Fruit fly (Drosophila melanogaster) whole organism, embryonic: ENCODE measurements around the gene CG33784.

ENCODE experiments used
- Adf1 ChIP-seq: fragments of 200-800 bp; sonication (Bioruptor generic); IDR thresholded peaks from 2 replicates; pipeline ENCODE4 v1.3.6; 2022; ENCODE audit warnings: missing biosample characterization, missing genetic modification characterization
- Aef1 ChIP-seq: fragments of 200-800 bp; sonication (Bioruptor generic); IDR thresholded peaks from 3 replicates; pipeline ENCODE4 v1.3.6; 2022; ENCODE audit warnings: missing biosample characterization, missing genetic modification characterization
- Atf3 ChIP-seq: fragments of 200-800 bp; sonication (Bioruptor generic); optimal IDR thresholded peaks from 3 replicates; lab custom pipeline; 2016; ENCODE audit warnings: missing biosample characterization, missing genetic modification characterization
- Bgb ChIP-seq: fragments of 200-800 bp; sonication (Bioruptor generic); IDR thresholded peaks from 2 replicates; pipeline ENCODE4 v1.3.6; 2022; ENCODE audit warnings: missing biosample characterization, missing genetic modification characterization; ENCODE audit not compliant: partially characterized antibody
- CG10979 ChIP-seq: fragments of 200-800 bp; sonication (Bioruptor generic); optimal IDR thresholded peaks from 2 replicates; lab custom pipeline; 2018; ENCODE audit warnings: missing biosample characterization, mild to moderate bottlenecking, missing genetic modification characterization, moderate library complexity
- CG11247 ChIP-seq: fragments of 200-800 bp; sonication (Bioruptor generic); IDR thresholded peaks from 2 replicates; pipeline ENCODE4 v1.3.6; 2022; ENCODE audit warnings: missing biosample characterization, missing genetic modification characterization
- CG11504 ChIP-seq: fragments of 200-800 bp; sonication (Bioruptor generic); optimal IDR thresholded peaks from 3 replicates; lab custom pipeline; 2019; ENCODE audit warnings: missing biosample characterization, mild to moderate bottlenecking, missing genetic modification characterization, moderate library complexity
- CG14014 ChIP-seq: fragments of 200-800 bp; sonication (Bioruptor generic); IDR thresholded peaks from 2 replicates; pipeline ENCODE4 v1.3.6; 2022; ENCODE audit warnings: missing biosample characterization, missing genetic modification characterization
- CG14965 ChIP-seq: fragments of 200-800 bp; sonication (Bioruptor generic); optimal IDR thresholded peaks from 2 replicates; lab custom pipeline; 2016; ENCODE audit warnings: missing biosample characterization, missing genetic modification characterization, borderline replicate concordance
- CG16863 ChIP-seq: fragments of 200-800 bp; sonication (Bioruptor generic); optimal IDR thresholded peaks from 3 replicates; lab custom pipeline; 2016; ENCODE audit warnings: missing biosample characterization, missing genetic modification characterization
- CG2678 ChIP-seq: fragments of 200-800 bp; sonication (Bioruptor generic); optimal IDR thresholded peaks from 3 replicates; lab custom pipeline; 2019; ENCODE audit warnings: missing biosample characterization, mild to moderate bottlenecking, missing genetic modification characterization, moderate library complexity
- CG2875 ChIP-seq: fragments of 200-800 bp; sonication (Bioruptor generic); optimal IDR thresholded peaks from 2 replicates; lab custom pipeline; 2017; ENCODE audit warnings: missing biosample characterization, mild to moderate bottlenecking, missing genetic modification characterization, missing genetic modification reagents
- CG31441 ChIP-seq: fragments of 200-800 bp; sonication (Bioruptor generic); IDR thresholded peaks from 2 replicates; pipeline ENCODE4 v1.3.6; 2022; ENCODE audit warnings: missing biosample characterization, missing genetic modification characterization
- CG3163 ChIP-seq: fragments of 200-800 bp; sonication (Bioruptor generic); optimal IDR thresholded peaks from 3 replicates; lab custom pipeline; 2016; ENCODE audit warnings: missing biosample characterization, missing genetic modification characterization
- CG34376 ChIP-seq: fragments of 200-800 bp; sonication (Bioruptor generic); optimal IDR thresholded peaks from 2 replicates; lab custom pipeline; 2018; ENCODE audit warnings: missing biosample characterization, mild to moderate bottlenecking, missing genetic modification characterization
- CG4360 ChIP-seq: fragments of 200-800 bp; sonication (Bioruptor generic); IDR thresholded peaks from 2 replicates; pipeline ENCODE4 v1.3.6; 2022; ENCODE audit warnings: missing biosample characterization, missing genetic modification characterization
- CG7786 ChIP-seq: fragments of 200-800 bp; sonication (Bioruptor generic); optimal IDR thresholded peaks from 2 replicates; lab custom pipeline; 2016; ENCODE audit warnings: missing biosample characterization, missing genetic modification characterization
- CG7839 ChIP-seq: fragments of 200-800 bp; sonication (Bioruptor generic); optimal IDR thresholded peaks from 3 replicates; lab custom pipeline; 2018; ENCODE audit warnings: missing biosample characterization, mild to moderate bottlenecking, missing genetic modification characterization, moderate library complexity
- CG9817 ChIP-seq: fragments of 200-800 bp; sonication (Bioruptor generic); optimal IDR thresholded peaks from 2 replicates; lab custom pipeline; 2018; ENCODE audit warnings: missing biosample characterization, mild to moderate bottlenecking, missing genetic modification characterization, moderate library complexity
- CG9932 ChIP-seq: fragments of 200-800 bp; sonication (Bioruptor generic); IDR thresholded peaks from 2 replicates; pipeline ENCODE4 v1.3.6; 2022; ENCODE audit warnings: missing biosample characterization, missing genetic modification characterization
- Camta ChIP-seq: fragments of 200-800 bp; sonication (Bioruptor generic); optimal IDR thresholded peaks from 2 replicates; lab custom pipeline; 2016; ENCODE audit warnings: missing biosample characterization, missing genetic modification characterization
- Fer1 ChIP-seq: fragments of 200-800 bp; sonication (Bioruptor generic); optimal IDR thresholded peaks from 2 replicates; lab custom pipeline; 2017; ENCODE audit warnings: missing biosample characterization, mild to moderate bottlenecking, missing genetic modification characterization
- Fer2 ChIP-seq: fragments of 200-800 bp; sonication (Bioruptor generic); optimal IDR thresholded peaks from 2 replicates; lab custom pipeline; 2018; ENCODE audit warnings: missing biosample characterization, mild to moderate bottlenecking, missing genetic modification characterization, moderate library complexity
- HHEX ChIP-seq: fragments of 200-800 bp; sonication (Bioruptor generic); optimal IDR thresholded peaks from 3 replicates; lab custom pipeline; 2017; ENCODE audit warnings: missing biosample characterization, mild to moderate bottlenecking, missing genetic modification characterization, missing genetic modification reagents
- HLHmδ ChIP-seq: fragments of 200-800 bp; sonication (Bioruptor generic); optimal IDR thresholded peaks from 2 replicates; lab custom pipeline; 2018; ENCODE audit warnings: missing biosample characterization, mild to moderate bottlenecking, missing genetic modification characterization, moderate library complexity
- Hey ChIP-seq: fragments of 200-800 bp; sonication (Bioruptor generic); optimal IDR thresholded peaks from 3 replicates; lab custom pipeline; 2018; ENCODE audit warnings: missing biosample characterization, mild to moderate bottlenecking, missing genetic modification characterization
- Hsf ChIP-seq: fragments of 200-800 bp; sonication (Bioruptor generic); optimal IDR thresholded peaks from 3 replicates; lab custom pipeline; 2016; ENCODE audit warnings: missing biosample characterization, missing genetic modification characterization
- Lhr ChIP-seq: fragments of 200-800 bp; sonication (Bioruptor generic); optimal IDR thresholded peaks from 3 replicates; lab custom pipeline; 2017; ENCODE audit warnings: mild to moderate bottlenecking, missing biosample characterization, missing genetic modification reagents, missing genetic modification characterization
- Med ChIP-seq: fragments of 200-800 bp; sonication (Bioruptor generic); peaks from one replicate; lab custom pipeline; 2016; ENCODE audit warnings: missing biosample characterization, missing genetic modification characterization, mild to moderate bottlenecking, inconsistent platforms, moderate library complexity
- Pdp1 ChIP-seq, 2 experiments: fragments of 200-800 bp; sonication (Bioruptor generic); optimal IDR thresholded peaks; 3 replicates each; lab custom pipeline; 2016; ENCODE audit warnings: missing biosample characterization in 2 of 2, missing genetic modification characterization in 2 of 2, mild to moderate bottlenecking in 1 of 2, moderate library complexity in 1 of 2
- Rfx ChIP-seq: fragments of 200-800 bp; sonication (Bioruptor generic); IDR thresholded peaks from 2 replicates; pipeline ENCODE4 v1.3.6; 2022; ENCODE audit warnings: missing biosample characterization, missing genetic modification characterization
- Rx ChIP-seq: fragments of 200-800 bp; sonication (Bioruptor generic); IDR thresholded peaks from 2 replicates; pipeline ENCODE4 v1.3.6; 2022; ENCODE audit warnings: missing biosample characterization, missing genetic modification characterization
- Trl ChIP-seq, 3 experiments: fragments of >200 bp in 2 of 3; fragments of 200-800 bp in 1 of 3; sonication (Bioruptor generic) in 1 of 3; optimal IDR thresholded peaks; 2 replicates in 1 of 3; 3 replicates in 2 of 3; lab custom pipeline; 2016 to 2017; ENCODE audit warnings: missing biosample characterization in 1 of 3, missing genetic modification characterization in 1 of 3
- bowl ChIP-seq: fragments of 200-800 bp; sonication (Bioruptor generic); IDR thresholded peaks from 2 replicates; pipeline ENCODE4 v1.3.6; 2022; ENCODE audit warnings: missing biosample characterization, missing genetic modification characterization
- bsh ChIP-seq, 2 experiments: fragments of 200-800 bp; sonication (Bioruptor generic); optimal IDR thresholded peaks; 2 replicates each; lab custom pipeline; 2017 to 2018; ENCODE audit warnings: mild to moderate bottlenecking in 2 of 2, missing biosample characterization in 2 of 2, missing genetic modification characterization in 2 of 2, moderate library complexity in 1 of 2
- chinmo ChIP-seq: fragments of 200-800 bp; sonication (Bioruptor generic); IDR thresholded peaks from 4 replicates; pipeline ENCODE4 v1.3.6; 2022; ENCODE audit warnings: missing biosample characterization, missing genetic modification characterization; ENCODE audit not compliant: partially characterized antibody
- dysf ChIP-seq: fragments of 200-800 bp; sonication (Bioruptor generic); IDR thresholded peaks from 3 replicates; pipeline ENCODE4 v1.3.6; 2022; ENCODE audit warnings: missing biosample characterization, missing genetic modification characterization
- ems ChIP-seq: fragments of 200-800 bp; sonication (Bioruptor generic); optimal IDR thresholded peaks from 3 replicates; lab custom pipeline; 2016; ENCODE audit warnings: missing biosample characterization, missing genetic modification characterization
- fd102C ChIP-seq: fragments of 200-800 bp; sonication (Bioruptor generic); optimal IDR thresholded peaks from 2 replicates; lab custom pipeline; 2018; ENCODE audit warnings: missing biosample characterization, mild to moderate bottlenecking, missing genetic modification characterization, moderate library complexity
- insv ChIP-seq, 2 experiments: fragments of 200-800 bp; sonication (Bioruptor generic); optimal IDR thresholded peaks; 3 replicates each; lab custom pipeline; 2016 to 2018; ENCODE audit warnings: missing biosample characterization in 2 of 2, missing genetic modification characterization in 2 of 2
- mirr ChIP-seq: fragments of 200-800 bp; sonication (Bioruptor generic); optimal IDR thresholded peaks from 3 replicates; lab custom pipeline; 2018; ENCODE audit warnings: missing biosample characterization, mild to moderate bottlenecking, missing genetic modification characterization
- pfk ChIP-seq: fragments of 200-800 bp; sonication (Bioruptor generic); optimal IDR thresholded peaks from 2 replicates; lab custom pipeline; 2018; ENCODE audit warnings: missing biosample characterization, mild to moderate bottlenecking, missing genetic modification characterization, moderate library complexity
- pzg ChIP-seq: fragments of 200-800 bp; sonication (Bioruptor generic); optimal IDR thresholded peaks from 3 replicates; lab custom pipeline; 2018; ENCODE audit warnings: missing biosample characterization, mild to moderate bottlenecking, missing genetic modification characterization, moderate library complexity
- row ChIP-seq: fragments of 200-800 bp; sonication (Bioruptor generic); IDR thresholded peaks from 3 replicates; pipeline ENCODE4 v1.3.6; 2022; ENCODE audit warnings: missing biosample characterization, missing genetic modification characterization
- sens ChIP-seq: fragments of 200-800 bp; sonication (Bioruptor generic); peaks from one replicate; lab custom pipeline; 2016; ENCODE audit warnings: missing biosample characterization, missing genetic modification characterization
- unc-4 ChIP-seq: fragments of 200-800 bp; sonication (Bioruptor generic); IDR thresholded peaks from 2 replicates; pipeline ENCODE4 v1.3.6; 2022; ENCODE audit warnings: missing biosample characterization, missing genetic modification characterization; ENCODE audit not compliant: partially characterized antibody
- unpg ChIP-seq: fragments of 200-800 bp; sonication (Bioruptor generic); optimal IDR thresholded peaks from 3 replicates; lab custom pipeline; 2018; ENCODE audit warnings: missing biosample characterization, mild to moderate bottlenecking, missing genetic modification characterization, moderate library complexity
- vvl ChIP-seq: fragments of 200-800 bp; sonication (Bioruptor generic); IDR thresholded peaks from 2 replicates; pipeline ENCODE4 v1.3.6; 2022; ENCODE audit warnings: missing biosample characterization, missing genetic modification characterization

CG33784 gene

dm6 chr3R:10109212-10109880 lies 41.6 kb downstream of the CG33784 start (continued):
- no peak for TF ChIP-seq sens (GFP tag; lab: Kevin White, UChicago)
- TF ChIP-seq Atf3 = no peak
- TF ChIP-seq unpg (GFP tag; lab: Kevin White, UChicago) = no peak
- TF ChIP-seq fd102C (GFP tag; lab: Kevin White, UChicago) = no peak
- TF ChIP-seq row (GFP tag; lab: Robert Waterston, UW) = peak; percentile 54; the same call in 2 of the 3 replicates
- TF ChIP-seq CG14965 = no peak
- no peak for TF ChIP-seq bowl (GFP tag; lab: Robert Waterston, UW)
- no peak for TF ChIP-seq CG2875
- TF ChIP-seq CG2678 (tag; lab: Kevin White, UChicago) = peak; percentile 14
- no peak for TF ChIP-seq bsh (GFP tag; optimal IDR thresholded peaks at IDR 0.05; lab: Kevin White, UChicago)
- TF ChIP-seq Hey = no peak
- TF ChIP-seq CG7786 (GFP tag; lab: Kevin White, UChicago) = no peak
- no peak for TF ChIP-seq Fer2 (tag; lab: Kevin White, UChicago)
- TF ChIP-seq CG7839 = no peak
- peak; percentile 82 for TF ChIP-seq Med (GFP tag; lab: Kevin White, UChicago)
- 0 out of 2 replicates have a peak, but pooled peaks have one; percentile 20 for TF ChIP-seq CG14014 (GFP tag; lab: Robert Waterston, UW)
- TF ChIP-seq Pdp1 (GFP tag; optimal IDR thresholded peaks at IDR 0.05; lab: Kevin White, UChicago) = peak in 1 of 2 experiments; percentile 43
- TF ChIP-seq Trl (optimal IDR thresholded peaks at IDR 0.05; lab: Kevin White, UChicago) = peak; percentile 97 to 98
- TF ChIP-seq Trl (GFP tag; optimal IDR thresholded peaks at IDR 0.05; lab: Kevin White, UChicago) = peak; percentile 2
- no peak for TF ChIP-seq CG16863 (GFP tag; lab: Kevin White, UChicago)
- TF ChIP-seq Lhr (GFP tag; lab: Kevin White, UChicago) = no peak
- no peak for TF ChIP-seq pzg (GFP tag; lab: Kevin White, UChicago)
- TF ChIP-seq CG11247 (GFP tag; lab: Robert Waterston, UW) = no peak
- no peak for TF ChIP-seq CG9817
- peak; percentile 0 for TF ChIP-seq HLHmδ (GFP tag; lab: Kevin White, UChicago)
- TF ChIP-seq unc-4 = peak; percentile 45; the same call in 1 of the 2 replicates
- TF ChIP-seq vvl (GFP tag; lab: Robert Waterston, UW) = peak; percentile 84
- peak; percentile 56 for TF ChIP-seq Fer1 (GFP tag; lab: Kevin White, UChicago)
- no peak for TF ChIP-seq CG10979 (tag; lab: Kevin White, UChicago)
- TF ChIP-seq Bgb (GFP tag; lab: Robert Waterston, UW) = no peak
- no peak for TF ChIP-seq mirr
- TF ChIP-seq CG34376 (GFP tag; lab: Kevin White, UChicago) = peak; percentile 22
- no peak for TF ChIP-seq Camta (GFP tag; lab: Kevin White, UChicago)
- TF ChIP-seq ems (GFP tag; lab: Kevin White, UChicago) = no peak
- TF ChIP-seq Rfx (GFP tag; lab: Robert Waterston, UW) = peak; percentile 52; the same call in 1 of the 2 replicates
- TF ChIP-seq CG3163 (GFP tag; lab: Kevin White, UChicago) = no peak
- peak; percentile 94 to 95 for TF ChIP-seq insv (GFP tag; optimal IDR thresholded peaks at IDR 0.05; lab: Kevin White, UChicago)
- peak; percentile 80; the same call in 1 of the 4 replicates for TF ChIP-seq chinmo (GFP tag; lab: Robert Waterston, UW)
- TF ChIP-seq Adf1 = peak; percentile 100
- no peak for TF ChIP-seq Hsf
- peak; percentile 23; the same call in 1 of the 2 replicates for TF ChIP-seq CG31441 (GFP tag; lab: Robert Waterston, UW)
- no peak for TF ChIP-seq CG11504 (tag; lab: Kevin White, UChicago)
- TF ChIP-seq CG9932 (GFP tag; lab: Robert Waterston, UW) = 0 out of 2 replicates have a peak, but pooled peaks have one; percentile 21
- TF ChIP-seq CG4360 (GFP tag; lab: Robert Waterston, UW) = no peak; the same call in 1 of the 2 replicates
- TF ChIP-seq Aef1 = no peak
- TF ChIP-seq HHEX (GFP tag; lab: Kevin White, UChicago) = no peak
- no peak for TF ChIP-seq pfk (GFP tag; lab: Kevin White, UChicago)
- 0 out of 3 replicates have a peak, but pooled peaks have one; percentile 14 for TF ChIP-seq dysf (GFP tag; lab: Robert Waterston, UW)
- TF ChIP-seq Rx (GFP tag; lab: Robert Waterston, UW) = no peak
